Fruit fly (Drosophila melanogaster) whole organism, embryonic: ENCODE measurements around the gene CG15740.

Source experiments
- ATbp ChIP-seq: fragments of 200-800 bp; sonication (Bioruptor generic); optimal IDR thresholded peaks from 2 replicates; lab custom pipeline; 2017; ENCODE audit warnings: missing biosample characterization, mild to moderate bottlenecking, missing genetic modification characterization, missing genetic modification reagents
- Asciz ChIP-seq: fragments of 200-800 bp; sonication (Bioruptor generic); optimal IDR thresholded peaks from 2 replicates; lab custom pipeline; 2017; ENCODE audit warnings: missing biosample characterization, mild to moderate bottlenecking, missing genetic modification characterization, missing genetic modification reagents
- CG10321 ChIP-seq: fragments of 200-800 bp; sonication (Bioruptor generic); IDR thresholded peaks from 2 replicates; pipeline ENCODE4 v1.3.6; 2022; ENCODE audit warnings: missing biosample characterization, missing genetic modification characterization
- CG10654 ChIP-seq: fragments of 200-800 bp; sonication (Bioruptor generic); optimal IDR thresholded peaks from 2 replicates; lab custom pipeline; 2016; ENCODE audit warnings: missing biosample characterization, missing genetic modification characterization
- CG10959 ChIP-seq: fragments of 200-800 bp; sonication (Bioruptor generic); IDR thresholded peaks from 2 replicates; pipeline ENCODE4 v1.3.6; 2022; ENCODE audit warnings: missing biosample characterization, missing genetic modification characterization
- CG12236 ChIP-seq: fragments of 200-800 bp; sonication (Bioruptor generic); optimal IDR thresholded peaks from 2 replicates; lab custom pipeline; 2016; ENCODE audit warnings: missing biosample characterization, missing genetic modification characterization
- CG12659 ChIP-seq: fragments of 200-800 bp; sonication (Bioruptor generic); optimal IDR thresholded peaks from 3 replicates; lab custom pipeline; 2017; ENCODE audit warnings: mild to moderate bottlenecking, missing biosample characterization, missing genetic modification reagents, missing genetic modification characterization
- CG14860 ChIP-seq: fragments of 200-800 bp; sonication (Bioruptor generic); IDR thresholded peaks from 3 replicates; pipeline ENCODE4 v1.3.6; 2022; ENCODE audit warnings: missing biosample characterization, missing genetic modification characterization; ENCODE audit not compliant: partially characterized antibody
- CG14965 ChIP-seq: fragments of 200-800 bp; sonication (Bioruptor generic); optimal IDR thresholded peaks from 2 replicates; lab custom pipeline; 2016; ENCODE audit warnings: missing biosample characterization, missing genetic modification characterization, borderline replicate concordance
- CG16815 ChIP-seq: fragments of 200-800 bp; sonication (Bioruptor generic); optimal IDR thresholded peaks from 3 replicates; lab custom pipeline; 2017; ENCODE audit warnings: missing biosample characterization, mild to moderate bottlenecking, missing genetic modification characterization
- CG16863 ChIP-seq: fragments of 200-800 bp; sonication (Bioruptor generic); optimal IDR thresholded peaks from 3 replicates; lab custom pipeline; 2016; ENCODE audit warnings: missing biosample characterization, missing genetic modification characterization
- CG17359 ChIP-seq: fragments of 200-800 bp; sonication (Bioruptor generic); optimal IDR thresholded peaks from 3 replicates; lab custom pipeline; 2018; ENCODE audit warnings: missing biosample characterization, mild to moderate bottlenecking, missing genetic modification characterization, moderate library complexity
- CG17802 ChIP-seq: fragments of 200-800 bp; sonication (Bioruptor generic); optimal IDR thresholded peaks from 2 replicates; lab custom pipeline; 2018; ENCODE audit warnings: missing biosample characterization, mild to moderate bottlenecking, missing genetic modification characterization, moderate library complexity
- CG1792 ChIP-seq: fragments of 200-800 bp; sonication (Bioruptor generic); optimal IDR thresholded peaks from 2 replicates; lab custom pipeline; 2016; ENCODE audit warnings: missing biosample characterization, missing genetic modification characterization
- CG18011 ChIP-seq: fragments of 200-800 bp; sonication (Bioruptor generic); optimal IDR thresholded peaks from 2 replicates; lab custom pipeline; 2017; ENCODE audit warnings: missing biosample characterization, missing genetic modification characterization, mild to moderate bottlenecking, moderate library complexity, missing genotype
- CG18764 ChIP-seq: fragments of 200-800 bp; sonication (Bioruptor generic); optimal IDR thresholded peaks from 3 replicates; lab custom pipeline; 2016; ENCODE audit warnings: missing biosample characterization, missing genetic modification characterization
- CG2116 ChIP-seq: fragments of 200-800 bp; sonication (Bioruptor generic); optimal IDR thresholded peaks from 3 replicates; lab custom pipeline; 2018; ENCODE audit warnings: missing biosample characterization, mild to moderate bottlenecking, missing genetic modification characterization
- CG31365 ChIP-seq: fragments of 200-800 bp; sonication (Bioruptor generic); optimal IDR thresholded peaks from 2 replicates; lab custom pipeline; 2018; ENCODE audit warnings: missing biosample characterization, mild to moderate bottlenecking, missing genetic modification characterization
- CG3281 ChIP-seq: fragments of 200-800 bp; sonication (Bioruptor generic); optimal IDR thresholded peaks from 3 replicates; lab custom pipeline; 2017; ENCODE audit warnings: missing biosample characterization, mild to moderate bottlenecking, missing genetic modification characterization
- CG7963 ChIP-seq: fragments of 200-800 bp; sonication (Bioruptor generic); IDR thresholded peaks from 3 replicates; pipeline ENCODE4 v1.3.6; 2022; ENCODE audit warnings: missing biosample characterization, missing genetic modification characterization; ENCODE audit not compliant: partially characterized antibody
- CG8765 ChIP-seq: fragments of 200-800 bp; sonication (Bioruptor generic); IDR thresholded peaks from 2 replicates; pipeline ENCODE4 v1.3.6; 2022; ENCODE audit warnings: missing biosample characterization, missing genetic modification characterization
- Camta ChIP-seq: fragments of 200-800 bp; sonication (Bioruptor generic); optimal IDR thresholded peaks from 2 replicates; lab custom pipeline; 2016; ENCODE audit warnings: missing biosample characterization, missing genetic modification characterization
- E2f1 ChIP-seq: fragments of 200-800 bp; sonication (Bioruptor generic); IDR thresholded peaks from 2 replicates; pipeline ENCODE4 v1.3.6; 2022; ENCODE audit warnings: missing biosample characterization, missing genetic modification characterization
- ERR ChIP-seq: fragments of 200-800 bp; sonication (Bioruptor generic); optimal IDR thresholded peaks from 2 replicates; lab custom pipeline; 2016; ENCODE audit warnings: missing biosample characterization, missing genetic modification characterization
- Ets65A ChIP-seq: fragments of 200-800 bp; sonication (Bioruptor generic); peaks from one replicate; lab custom pipeline; 2016; ENCODE audit warnings: missing biosample characterization, missing genetic modification characterization
- Ets97D ChIP-seq: fragments of 200-800 bp; sonication (Bioruptor generic); optimal IDR thresholded peaks from 3 replicates; lab custom pipeline; 2016; ENCODE audit warnings: missing biosample characterization, missing genetic modification characterization
- Fer3 ChIP-seq: fragments of 200-800 bp; sonication (Bioruptor generic); optimal IDR thresholded peaks from 2 replicates; lab custom pipeline; 2018; ENCODE audit warnings: missing biosample characterization, mild to moderate bottlenecking, missing genetic modification characterization, moderate library complexity
- Mrtf ChIP-seq: fragments of 200-800 bp; sonication (Bioruptor generic); IDR thresholded peaks from 3 replicates; pipeline ENCODE4 v1.3.6; 2022; ENCODE audit warnings: missing biosample characterization, missing genetic modification characterization
- NC2α ChIP-seq: fragments of 200-800 bp; sonication (Bioruptor generic); optimal IDR thresholded peaks from 2 replicates; lab custom pipeline; 2016; ENCODE audit warnings: missing biosample characterization, missing genetic modification characterization
- Opbp ChIP-seq: fragments of 200-800 bp; sonication (Bioruptor generic); IDR thresholded peaks from 3 replicates; pipeline ENCODE4 v1.3.6; 2022; ENCODE audit warnings: missing biosample characterization, missing genetic modification characterization; ENCODE audit not compliant: partially characterized antibody
- Sry-δ ChIP-seq: fragments of 200-800 bp; sonication (Bioruptor generic); optimal IDR thresholded peaks from 2 replicates; lab custom pipeline; 2016; ENCODE audit warnings: missing biosample characterization, missing genetic modification characterization
- Ssrp ChIP-seq: fragments of 200-800 bp; sonication (Bioruptor generic); optimal IDR thresholded peaks from 2 replicates; lab custom pipeline; 2018; ENCODE audit warnings: missing biosample characterization, mild to moderate bottlenecking, missing genetic modification characterization, moderate library complexity
- Tbp ChIP-seq: fragments of >200 bp; optimal IDR thresholded peaks from 2 replicates; lab custom pipeline; 2018; ENCODE audit warnings: missing biosample characterization, missing genetic modification characterization
- ash1 ChIP-seq: fragments of 200-800 bp; sonication (Bioruptor generic); optimal IDR thresholded peaks from 2 replicates; lab custom pipeline; 2018; ENCODE audit warnings: missing biosample characterization, mild to moderate bottlenecking, missing genetic modification characterization
- corto ChIP-seq: fragments of 200-800 bp; sonication (Bioruptor generic); optimal IDR thresholded peaks from 2 replicates; lab custom pipeline; 2016; ENCODE audit warnings: missing biosample characterization, mild to moderate bottlenecking, missing genetic modification characterization, moderate library complexity
- dan ChIP-seq: fragments of 200-800 bp; sonication (Bioruptor generic); IDR thresholded peaks from 2 replicates; pipeline ENCODE4 v1.3.6; 2022; ENCODE audit warnings: missing biosample characterization, missing genetic modification characterization
- gfzf ChIP-seq: fragments of 200-800 bp; sonication (Bioruptor generic); optimal IDR thresholded peaks from 2 replicates; lab custom pipeline; 2016; ENCODE audit warnings: missing biosample characterization, mild to moderate bottlenecking, missing genetic modification characterization, moderate library complexity
- grn ChIP-seq: fragments of 200-800 bp; sonication (Bioruptor generic); optimal IDR thresholded peaks from 3 replicates; lab custom pipeline; 2017; ENCODE audit warnings: missing biosample characterization, missing genetic modification characterization
- hkb ChIP-seq, 2 experiments: fragments of 200-800 bp in 1 of 2; fragments of >200 bp in 1 of 2; sonication (Bioruptor generic) in 1 of 2; IDR thresholded peaks in 1 of 2; optimal IDR thresholded peaks in 1 of 2; 2 replicates each; pipeline versions ENCODE4 v1.3.6 to Lab custom; 2017 to 2022; ENCODE audit warnings: missing biosample characterization in 1 of 2, missing genetic modification characterization in 1 of 2
- ind ChIP-seq: fragments of 200-800 bp; sonication (Bioruptor generic); optimal IDR thresholded peaks from 3 replicates; lab custom pipeline; 2016; ENCODE audit warnings: missing biosample characterization, missing genetic modification characterization
- jigr1 ChIP-seq: fragments of 200-800 bp; sonication (Bioruptor generic); IDR thresholded peaks from 3 replicates; pipeline ENCODE4 v1.3.6; 2022; ENCODE audit warnings: missing biosample characterization, missing genetic modification characterization
- kah ChIP-seq: fragments of 200-800 bp; sonication (Bioruptor generic); optimal IDR thresholded peaks from 2 replicates; lab custom pipeline; 2018; ENCODE audit warnings: missing biosample characterization, mild to moderate bottlenecking, missing genetic modification characterization
- nom ChIP-seq: fragments of 200-800 bp; sonication (Bioruptor generic); optimal IDR thresholded peaks from 2 replicates; lab custom pipeline; 2017; ENCODE audit warnings: missing biosample characterization, missing genetic modification characterization, mild to moderate bottlenecking, moderate library complexity, missing genetic modification reagents
- odd ChIP-seq: fragments of 200-800 bp; sonication (Bioruptor generic); optimal IDR thresholded peaks from 2 replicates; lab custom pipeline; 2017; ENCODE audit warnings: missing biosample characterization, mild to moderate bottlenecking, missing genetic modification characterization
- onecut ChIP-seq: fragments of 200-800 bp; sonication (Bioruptor generic); IDR thresholded peaks from 2 replicates; pipeline ENCODE4 v1.3.6; 2022; ENCODE audit warnings: missing biosample characterization, missing genetic modification characterization
- pzg ChIP-seq: fragments of 200-800 bp; sonication (Bioruptor generic); optimal IDR thresholded peaks from 3 replicates; lab custom pipeline; 2018; ENCODE audit warnings: missing biosample characterization, mild to moderate bottlenecking, missing genetic modification characterization, moderate library complexity
- sens ChIP-seq: fragments of 200-800 bp; sonication (Bioruptor generic); peaks from one replicate; lab custom pipeline; 2016; ENCODE audit warnings: missing biosample characterization, missing genetic modification characterization
- sqz ChIP-seq: fragments of 200-800 bp; sonication (Bioruptor generic); optimal IDR thresholded peaks from 3 replicates; lab custom pipeline; 2018; ENCODE audit warnings: missing biosample characterization, mild to moderate bottlenecking, missing genetic modification characterization
- tll ChIP-seq, 2 experiments: fragments of 200-800 bp in 1 of 2; fragments of >200 bp in 1 of 2; sonication (Bioruptor generic) in 1 of 2; optimal IDR thresholded peaks; 2 replicates each; lab custom pipeline; 2017 to 2019; ENCODE audit warnings: missing biosample characterization in 2 of 2, missing genetic modification characterization in 2 of 2, mild to moderate bottlenecking in 1 of 2, moderate library complexity in 1 of 2

CG15740 gene

DNA sequence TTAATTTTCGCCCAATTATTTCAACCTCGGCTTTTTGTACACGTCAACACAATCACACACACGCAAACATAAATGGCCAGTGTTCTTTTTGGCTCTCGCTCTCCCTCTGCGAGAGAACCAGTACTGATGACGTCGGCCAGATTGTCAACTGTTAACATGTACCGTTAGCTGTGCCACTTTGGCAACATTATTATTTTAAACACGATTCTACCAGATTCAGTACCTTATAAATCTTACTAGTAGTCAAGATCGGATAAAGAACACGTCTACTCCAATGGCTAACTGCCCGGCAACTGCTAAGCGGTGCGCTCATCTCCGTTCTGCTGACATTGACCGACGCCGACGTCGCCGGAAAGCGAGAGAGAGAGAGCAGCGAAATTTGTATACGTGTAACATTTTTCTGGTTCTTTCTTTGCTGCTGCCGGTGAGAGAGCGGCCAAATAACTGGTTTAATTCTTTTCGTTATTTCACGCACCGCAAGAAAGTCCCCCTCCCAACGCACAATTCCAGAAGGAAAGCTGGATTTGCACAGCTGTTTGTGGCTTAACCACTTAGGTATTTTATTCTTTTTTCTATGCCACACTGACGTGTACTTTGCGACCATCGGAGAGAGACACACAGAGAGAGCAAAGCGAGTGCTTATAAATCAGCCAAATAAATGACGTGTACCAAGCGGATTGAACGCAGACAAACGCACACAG is 40.7 kb downstream of the CG15740 start:
- TF ChIP-seq dan (GFP tag; lab: Robert Waterston, UW) (no peak), odd (GFP tag; lab: Kevin White, UChicago) (no peak), grn (peak; percentile 7), CG14965 (no peak), CG10321 (GFP tag; lab: Robert Waterston, UW) (no peak), ash1 (GFP tag; lab: Kevin White, UChicago) (no peak), Tbp (GFP tag; lab: Kevin White, UChicago) (no peak), CG8765 (GFP tag; lab: Robert Waterston, UW) (no peak), NC2α (GFP tag; lab: Kevin White, UChicago) (no peak), nom (GFP tag; lab: Kevin White, UChicago) (peak; percentile 61), CG16815 (GFP tag; lab: Kevin White, UChicago) (no peak), CG14860 (GFP tag; lab: Robert Waterston, UW) (no peak), CG10959 (GFP tag; lab: Robert Waterston, UW) (no peak), kah (GFP tag; lab: Kevin White, UChicago) (no peak), tll (GFP tag; optimal IDR thresholded peaks at IDR 0.05; lab: Kevin White, UChicago) (no peak), Camta (no peak), gfzf (GFP tag; lab: Kevin White, UChicago) (peak; percentile 17), CG3281 (GFP tag; lab: Kevin White, UChicago) (no peak), CG1792 (no peak), CG7963 (GFP tag; lab: Robert Waterston, UW) (no peak), CG10654 (no peak), Ssrp (tag; lab: Kevin White, UChicago) (peak; percentile 2), Fer3 (tag; lab: Kevin White, UChicago) (no peak), Ets65A (GFP tag; lab: Kevin White, UChicago) (no peak), corto (GFP tag; lab: Kevin White, UChicago) (peak; percentile 23), CG2116 (GFP tag; lab: Kevin White, UChicago) (no peak), Opbp (no peak), ind (GFP tag; lab: Kevin White, UChicago) (no peak), sens (peak; percentile 80), Mrtf (no peak), CG16863 (GFP tag; lab: Kevin White, UChicago) (no peak), Ets97D (GFP tag; lab: Kevin White, UChicago) (no peak), CG17802 (no peak), hkb (optimal IDR thresholded peaks at IDR 0.05; lab: Kevin White, UChicago) (no peak), hkb (GFP tag; IDR thresholded peaks at IDR 0.05; lab: Robert Waterston, UW) (no peak), E2f1 (no peak), onecut (no peak), jigr1 (no peak), CG12659 (GFP tag; lab: Kevin White, UChicago) (no peak), CG31365 (tag; lab: Kevin White, UChicago) (no peak), CG12236 (GFP tag; lab: Kevin White, UChicago) (no peak), Asciz (GFP tag; lab: Kevin White, UChicago) (no peak), CG18011 (GFP tag; lab: Kevin White, UChicago) (no peak), CG18764 (no peak), Sry-δ (GFP tag; lab: Kevin White, UChicago) (peak; percentile 1), pzg (GFP tag; lab: Kevin White, UChicago) (peak; percentile 12), CG17359 (tag; lab: Kevin White, UChicago) (peak; percentile 5), ATbp (GFP tag; lab: Kevin White, UChicago) (no peak), sqz (GFP tag; lab: Kevin White, UChicago) (peak; percentile 45), ERR (no peak)
